Worm (Caenorhabditis elegans) whole organism, L2 larva: ENCODE measurements around the gene C31E10.5.

ENCODE experiments used
- elt-3 ChIP-seq: sonication (generic microtip); optimal IDR thresholded peaks from 2 replicates; lab custom pipeline; 2017; ENCODE audit warnings: missing biosample characterization, missing genetic modification characterization
- mdl-1 ChIP-seq, 2 experiments: fragments of 150-350 bp in 1 of 2; sonication (generic microtip) in 1 of 2; optimal IDR thresholded peaks; 2 replicates each; lab custom pipeline; 2017; ENCODE audit warnings: missing biosample characterization in 2 of 2, missing genetic modification characterization in 2 of 2
- unc-62 ChIP-seq: fragments of 150-350 bp; optimal IDR thresholded peaks from 2 replicates; lab custom pipeline; 2014; ENCODE audit warnings: missing biosample characterization, missing genetic modification reagents, missing genetic modification characterization

DNA sequence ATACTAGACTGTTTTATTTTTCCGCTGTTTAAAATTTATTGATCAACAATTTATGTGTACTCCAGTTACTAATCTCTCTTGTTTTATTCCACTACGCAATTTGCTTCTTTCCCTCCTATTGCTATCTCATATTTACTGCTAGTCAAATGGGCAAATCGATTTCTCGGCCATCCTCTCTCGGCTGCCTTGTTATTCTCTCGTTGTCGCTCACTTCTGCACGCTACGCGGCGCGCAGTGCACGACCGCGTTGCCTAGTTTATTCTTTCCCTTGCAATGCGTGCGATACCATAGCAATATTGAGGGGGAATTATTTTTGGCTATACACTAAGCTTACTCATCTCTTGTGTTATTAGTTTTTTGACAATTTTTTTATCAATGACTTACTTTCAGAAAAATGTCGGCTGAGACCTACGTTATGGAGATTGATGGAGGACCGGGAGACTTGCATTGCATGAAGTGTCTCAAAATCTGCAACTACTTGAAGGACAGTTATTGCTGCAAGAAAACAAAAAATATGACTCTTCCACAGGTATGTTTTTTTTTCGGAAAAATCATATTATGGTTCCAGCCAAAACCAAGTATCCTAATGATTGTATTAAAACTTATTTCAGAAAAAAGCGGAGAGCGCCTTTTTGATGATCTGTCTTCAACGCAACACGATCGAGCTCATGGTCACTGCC, 18.1 kb downstream of the C31E10.5 start, which contains the start of gene F48F7.6:
- no peak for TF ChIP-seq unc-62
- no peak for TF ChIP-seq elt-3 (tag; lab: Kevin White, UChicago)
- TF ChIP-seq mdl-1 (tag; optimal IDR thresholded peaks at IDR 0.05; lab: Kevin White, UChicago), result peak in 1 of 2 experiments; percentile 34
